Worm (Caenorhabditis elegans): ENCODE measurements around the gene F53A9.3.

DNA sequence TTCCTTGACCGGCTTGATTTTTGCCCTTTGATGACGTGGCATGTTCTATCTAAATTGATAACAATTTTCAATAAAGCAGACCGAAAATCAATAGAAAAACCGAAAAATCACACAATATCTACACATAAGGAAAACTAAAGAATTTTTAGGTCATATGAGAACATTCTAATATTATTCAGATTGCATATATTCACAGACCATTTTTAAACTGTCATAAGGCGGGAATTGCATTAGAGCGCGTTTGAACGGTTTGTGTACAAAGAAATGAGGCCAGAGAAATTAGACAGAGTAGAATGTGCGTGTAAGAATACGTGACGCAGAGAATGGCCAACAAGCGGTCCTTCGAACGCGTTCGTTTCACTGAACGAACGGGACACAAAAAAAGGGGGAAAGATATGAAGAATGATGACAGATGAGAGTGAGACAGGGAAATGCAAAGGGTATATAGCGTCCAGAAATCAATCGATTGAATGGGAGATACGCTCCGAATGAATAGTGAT is 28.9 kb downstream of the F53A9.3 start, which contains the start of gene M02D8.3:
- no peak for TF ChIP-seq nhr-10 (tag; optimal IDR thresholded peaks at IDR 0.05)
- TF ChIP-seq ceh-32 (tag; optimal IDR thresholded peaks at IDR 0.05; ENCODE audit: poor library complexity) = no peak
- TF ChIP-seq php-3 (GFP tag; IDR thresholded peaks at IDR 0.05) = no peak

All from whole organism, L4 larva.